Fruit fly (Drosophila melanogaster): ENCODE measurements around the gene CG18048.

CG18048 gene

DNA sequence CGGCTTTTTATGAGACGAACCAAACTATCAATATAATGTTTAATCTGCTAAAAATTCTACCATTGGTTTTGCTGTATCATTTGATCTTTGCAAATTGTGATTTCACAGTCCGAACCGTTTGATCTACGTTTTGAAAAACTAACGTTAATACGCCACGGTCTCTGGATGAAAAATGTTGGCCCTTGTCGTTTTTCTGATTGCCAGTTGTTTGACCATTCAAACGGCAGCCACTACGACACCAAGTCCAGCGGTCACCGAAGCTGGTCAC is 28.3 kb downstream of the CG18048 start, which contains the start of gene CG42564:
Gene CG42564, plus strand, starts transcription at position 169 of the 268 bp plus-strand sequence.
- no peak for TF ChIP-seq CG17801 (GFP tag; optimal IDR thresholded peaks at IDR 0.05; ENCODE audit: partially characterized antibody)

dm6 chr3R:6375944-6376343 is 30.0 kb downstream of the CG18048 start, which contains the start of gene CRAT:
Gene CRAT (minus strand): TSS chr3R:6376044.
- no peak for TF ChIP-seq CG17801 (GFP tag; optimal IDR thresholded peaks at IDR 0.05; ENCODE audit: partially characterized antibody)

DNA sequence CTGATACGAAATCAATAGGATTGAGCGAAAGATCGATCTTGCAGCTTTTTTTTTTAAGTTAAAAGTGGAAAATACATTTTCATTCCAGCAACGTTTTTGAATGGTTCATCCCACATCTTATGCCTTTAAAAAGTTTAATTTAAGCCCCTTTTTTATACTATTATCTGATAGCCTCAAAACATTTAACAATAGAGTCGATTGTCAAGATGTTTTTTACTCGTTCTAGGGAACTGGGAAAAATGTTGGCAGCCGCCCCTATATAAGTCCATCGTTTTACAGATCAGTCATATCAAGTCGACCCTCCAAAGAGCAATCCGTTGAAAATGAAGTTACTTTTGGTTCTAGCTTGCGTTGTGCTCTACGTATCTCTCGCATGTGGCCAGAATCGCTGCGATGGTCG is 31.6 kb downstream of the CG18048 start, which contains the start of gene CG42537:
Gene CG42537, plus strand, starts transcription at position 301 of the 400 bp plus-strand sequence.
- no peak for TF ChIP-seq CG17801 (GFP tag; optimal IDR thresholded peaks at IDR 0.05; ENCODE audit: partially characterized antibody)

DNA sequence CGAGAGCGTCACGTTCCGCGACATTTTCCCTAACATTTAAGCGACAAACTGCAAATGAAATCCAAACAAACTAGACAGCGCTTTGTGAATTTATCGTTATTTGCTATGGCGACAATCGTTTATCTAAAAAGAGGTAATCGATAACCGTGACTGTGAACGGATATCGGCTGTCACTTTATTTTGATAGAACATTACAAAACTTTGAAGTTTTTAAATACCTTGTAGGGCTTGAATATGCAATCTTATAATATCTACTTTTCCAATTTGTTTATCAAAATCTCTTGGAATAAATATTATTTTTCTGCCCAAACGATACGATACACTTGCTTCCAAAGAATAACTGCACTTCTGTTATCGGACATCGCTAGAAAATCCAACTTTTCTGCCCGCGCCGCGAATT is 34.2 kb downstream of the CG18048 start, which contains the start of the genes CG1024 and TfIIFalpha:
Gene CG1024, minus strand, starts transcription at position 200 of the 400 bp plus-strand sequence.
Gene TfIIFalpha, plus strand, starts transcription at position 339 of the 400 bp plus-strand sequence.
- TF ChIP-seq CG17801 (GFP tag; optimal IDR thresholded peaks at IDR 0.05; ENCODE audit: partially characterized antibody): peak; percentile 24

dm6 chr3R:6381784-6382183 is 35.9 kb downstream of the CG18048 start:
- no peak for TF ChIP-seq CG17801 (GFP tag; optimal IDR thresholded peaks at IDR 0.05; ENCODE audit: partially characterized antibody)

- peak; percentile 25 for TF ChIP-seq CG17801 (GFP tag; optimal IDR thresholded peaks at IDR 0.05; ENCODE audit: partially characterized antibody)
Measured at dm6 chr3R:6382733-6383465, 37.0 kb downstream of the CG18048 start, which contains the start of gene gzl. Gene gzl (plus strand): TSS chr3R:6382914.

dm6 chr3R:6383466-6383769 is 37.5 kb downstream of the CG18048 start:
- TF ChIP-seq CG17801 (GFP tag; optimal IDR thresholded peaks at IDR 0.05; ENCODE audit: partially characterized antibody): no peak

dm6 chr3R:6388414-6388830 is 42.5 kb downstream of the CG18048 start:
- no peak for TF ChIP-seq CG17801 (GFP tag; optimal IDR thresholded peaks at IDR 0.05; ENCODE audit: partially characterized antibody)

DNA sequence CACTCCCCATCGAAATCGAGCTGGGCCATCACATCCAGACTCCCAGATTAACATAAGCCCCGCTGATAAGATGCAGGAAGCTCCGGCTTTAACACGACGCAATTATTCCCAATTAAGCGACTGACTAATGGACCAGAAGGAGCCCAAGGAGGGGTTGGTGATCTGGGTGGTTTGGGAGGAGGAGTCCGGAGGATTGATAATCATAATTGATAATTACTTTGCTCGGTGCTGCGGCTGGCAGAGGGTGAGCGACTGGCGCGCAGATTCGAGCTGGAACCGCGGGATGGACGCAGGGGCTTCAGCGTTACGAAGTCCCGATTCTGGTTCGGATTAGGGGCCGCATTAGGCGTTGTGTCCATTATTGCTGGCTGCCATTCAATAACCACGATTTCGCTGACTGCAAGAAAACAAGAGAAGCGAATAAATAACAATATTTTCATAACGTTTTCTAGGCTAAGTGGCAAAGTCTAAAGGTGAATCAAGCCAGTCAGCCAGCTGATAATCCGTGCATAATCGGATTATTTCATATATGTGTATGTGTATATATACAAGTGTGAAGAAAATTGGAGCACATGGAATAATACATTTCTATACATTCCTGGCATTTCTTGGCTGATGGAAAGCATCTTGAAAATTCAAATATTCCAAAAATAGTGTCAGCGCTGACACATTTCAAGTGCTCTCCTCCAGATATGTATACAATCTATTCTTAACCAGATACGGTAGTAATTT is 47.8 kb downstream of the CG18048 start:
- no peak for TF ChIP-seq CG17801 (GFP tag; optimal IDR thresholded peaks at IDR 0.05; ENCODE audit: partially characterized antibody)

DNA sequence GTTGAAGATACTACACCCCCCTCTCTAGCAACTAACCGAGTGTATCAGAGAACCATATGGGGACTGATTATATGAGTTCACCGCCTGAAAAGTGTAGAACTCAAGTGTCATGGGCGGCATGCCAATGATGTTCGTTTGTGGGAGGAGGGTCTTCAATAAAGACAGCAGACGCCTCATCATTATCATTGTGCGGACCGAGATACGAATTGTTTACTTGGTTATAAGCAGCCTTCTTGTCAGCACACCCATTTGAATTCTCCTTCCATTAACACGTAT is 48.3 kb downstream of the CG18048 start:
- no peak for TF ChIP-seq CG17801 (GFP tag; optimal IDR thresholded peaks at IDR 0.05; ENCODE audit: partially characterized antibody)

- peak; percentile 7 for TF ChIP-seq CG17801 (GFP tag; optimal IDR thresholded peaks at IDR 0.05; ENCODE audit: partially characterized antibody)
Measured at dm6 chr3R:6395572-6396295, 49.8 kb downstream of the CG18048 start.

- TF ChIP-seq CG17801 (GFP tag; optimal IDR thresholded peaks at IDR 0.05; ENCODE audit: partially characterized antibody): no peak
Measured at dm6 chr3R:6396613-6397012, 50.7 kb downstream of the CG18048 start.

Measured in ovary, adult (tissue).